Worm (Caenorhabditis elegans): ENCODE results near the gene C46A5.6.

C46A5.6 gene

DNA sequence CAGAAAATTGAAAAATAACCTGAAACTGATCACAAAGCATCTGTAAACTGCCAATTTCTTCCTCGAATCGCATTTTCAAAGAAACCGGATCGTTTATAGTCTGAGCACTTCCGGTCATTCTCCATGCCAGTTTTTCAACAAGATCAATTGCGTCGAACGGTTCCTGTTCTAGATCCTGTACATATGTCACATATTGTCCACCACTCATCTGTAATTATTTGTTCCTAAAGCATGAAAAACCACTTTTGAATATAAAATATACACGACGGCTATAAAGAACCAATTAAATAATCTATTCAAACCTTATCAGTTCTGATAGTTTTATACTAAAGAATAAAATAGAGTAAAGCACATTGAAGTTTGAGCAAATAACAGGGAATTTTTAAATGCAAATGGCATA is 18.6 kb upstream of the C46A5.6 start, which contains the start of gene sec-10:
Gene sec-10, minus strand, starts transcription at position 208 of the 400 bp plus-strand sequence.
- peak; percentile 3 for TF ChIP-seq lin-13 (GFP tag; optimal IDR thresholded peaks at IDR 0.05)
- no peak for TF ChIP-seq vab-15 (tag; optimal IDR thresholded peaks at IDR 0.05)
- TF ChIP-seq lin-35 (GFP tag; optimal IDR thresholded peaks at IDR 0.05): peak in 1 of 2 experiments; percentile 12

DNA sequence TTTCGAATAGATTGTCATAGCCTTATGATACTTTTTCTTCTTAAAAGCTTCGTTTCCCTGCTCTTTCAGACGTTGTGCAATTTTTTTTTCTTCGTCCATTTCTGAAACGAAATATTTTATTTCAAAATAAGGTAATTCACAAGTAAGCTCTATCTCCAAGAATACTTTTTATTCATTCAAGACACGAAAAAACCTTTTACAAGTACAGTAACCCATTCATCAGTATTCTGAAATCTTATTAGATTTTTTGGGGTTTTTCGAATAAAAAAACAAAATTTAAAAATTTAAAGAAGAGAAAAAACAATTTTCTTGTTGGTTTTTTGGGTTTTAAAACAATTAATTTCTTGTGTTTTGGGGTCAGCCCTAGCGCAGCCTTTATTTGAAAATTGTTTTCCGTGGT is 15.2 kb upstream of the C46A5.6 start, which contains the start of gene rpap-3:
Gene rpap-3, minus strand, starts transcription at position 101 of the 400 bp plus-strand sequence.
- TF ChIP-seq lin-39 (tag; optimal IDR thresholded peaks at IDR 0.05): no peak
- no peak for TF ChIP-seq hlh-4 (tag; optimal IDR thresholded peaks at IDR 0.05)
- TF ChIP-seq grh-1 (GFP tag; IDR thresholded peaks at IDR 0.05): no peak
- TF ChIP-seq mef-2 (tag; optimal IDR thresholded peaks at IDR 0.05): no peak
- TF ChIP-seq dpl-1 (GFP tag; optimal IDR thresholded peaks at IDR 0.05): no peak
- TF ChIP-seq pag-3 (tag; optimal IDR thresholded peaks at IDR 0.05; ENCODE audit: borderline replicate concordance, insufficient read depth): no peak
- TF ChIP-seq zag-1 (tag; optimal IDR thresholded peaks at IDR 0.05): no peak
- TF ChIP-seq egl-13 (tag; optimal IDR thresholded peaks at IDR 0.05): no peak
- no peak for TF ChIP-seq tbx-2 (tag; optimal IDR thresholded peaks at IDR 0.05)
- TF ChIP-seq nhr-19 (GFP tag; conservative IDR thresholded peaks at IDR 0.05): no peak
- no peak for TF ChIP-seq ces-1 (GFP tag; optimal IDR thresholded peaks at IDR 0.05)
- TF ChIP-seq nhr-76 (tag; optimal IDR thresholded peaks at IDR 0.05): no peak
- TF ChIP-seq Y116A8C.19 (tag; optimal IDR thresholded peaks at IDR 0.05; ENCODE audit: borderline replicate concordance): no peak
- no peak for TF ChIP-seq lin-35 (GFP tag; optimal IDR thresholded peaks at IDR 0.05)
- no peak for TF ChIP-seq nhr-237 (tag; optimal IDR thresholded peaks at IDR 0.05)
- TF ChIP-seq jun-1 (tag; optimal IDR thresholded peaks at IDR 0.05): no peak
- no peak for TF ChIP-seq mdl-1 (tag; optimal IDR thresholded peaks at IDR 0.05)
- no peak for TF ChIP-seq nhr-85 (tag)
- no peak for TF ChIP-seq blmp-1 (tag; optimal IDR thresholded peaks at IDR 0.05)
- TF ChIP-seq unc-130 (tag; optimal IDR thresholded peaks at IDR 0.05): no peak

DNA sequence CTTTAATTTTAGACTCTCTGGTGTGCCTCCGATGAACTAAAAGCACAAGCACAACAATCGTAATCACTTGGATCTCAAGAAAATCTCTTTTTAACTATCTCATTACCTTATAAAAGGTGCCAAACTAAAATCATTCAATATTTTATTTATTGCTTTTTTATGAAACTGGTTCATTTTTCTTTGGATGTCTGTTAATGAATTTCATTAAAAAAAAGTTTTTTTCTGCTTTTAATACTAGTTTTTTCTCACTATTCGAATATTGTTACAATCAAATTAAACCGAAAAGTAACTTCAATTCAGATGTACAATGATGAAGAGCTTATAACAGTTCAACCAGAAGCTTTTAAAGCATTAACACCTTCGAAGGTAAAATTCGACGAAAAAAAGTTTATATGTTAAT is 12.1 kb upstream of the C46A5.6 start, which contains the start of gene swd-2.1:
Gene swd-2.1, plus strand, starts transcription at position 301 of the 400 bp plus-strand sequence.
- TF ChIP-seq lir-3 (tag; optimal IDR thresholded peaks at IDR 0.05; ENCODE audit: poor library complexity): no peak
- TF ChIP-seq ama-1 (optimal IDR thresholded peaks at IDR 0.05): no peak
- TF ChIP-seq skn-1 (tag; optimal IDR thresholded peaks at IDR 0.05): no peak
- no peak for TF ChIP-seq fos-1 (tag; optimal IDR thresholded peaks at IDR 0.05)
- no peak for TF ChIP-seq C16A3.4 (tag; optimal IDR thresholded peaks at IDR 0.05)
- no peak for TF ChIP-seq isw-1 (GFP tag; IDR thresholded peaks at IDR 0.05)
- no peak for TF ChIP-seq xbp-1 (tag; optimal IDR thresholded peaks at IDR 0.05)
- no peak for TF ChIP-seq tlp-1 (tag; optimal IDR thresholded peaks at IDR 0.05)

DNA sequence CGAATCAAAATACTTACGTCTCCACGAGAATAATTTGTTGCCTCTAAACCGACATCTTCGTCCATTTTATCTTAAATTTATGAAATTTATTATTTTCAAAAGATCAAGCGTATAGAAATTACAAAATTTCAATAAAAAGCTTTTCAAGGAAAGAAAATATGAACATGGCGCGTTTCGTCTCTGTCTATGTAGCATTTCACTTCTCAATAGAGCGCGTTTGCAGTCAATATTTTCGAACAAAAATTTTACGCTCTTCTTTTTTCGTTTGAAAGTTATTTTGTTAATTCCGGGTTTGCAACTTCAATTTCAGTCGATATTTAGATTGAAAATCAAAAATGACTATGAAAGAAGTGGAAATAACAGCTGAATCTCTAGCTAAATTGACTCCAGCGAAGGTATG is 10.6 kb upstream of the C46A5.6 start, which contains the start of the genes hcf-1 and swd-2.2:
Gene hcf-1, minus strand, starts transcription at position 70 of the 400 bp plus-strand sequence.
Gene swd-2.2, plus strand, starts transcription at position 206 of the 400 bp plus-strand sequence.
- TF ChIP-seq lin-35 (GFP tag; optimal IDR thresholded peaks at IDR 0.05) (peak; percentile 41 to 79), lsy-2 (tag; optimal IDR thresholded peaks at IDR 0.05) (peak; percentile 47 to 73), dpl-1 (GFP tag; optimal IDR thresholded peaks at IDR 0.05) (peak; percentile 41 to 77 (median 61)), zag-1 (tag; optimal IDR thresholded peaks at IDR 0.05) (no peak), unc-62 (GFP tag; optimal IDR thresholded peaks at IDR 0.05) (no peak), lin-14 (GFP tag; optimal IDR thresholded peaks at IDR 0.05) (no peak), mef-2 (tag; optimal IDR thresholded peaks at IDR 0.05) (no peak), ets-5 (GFP tag; IDR thresholded peaks at IDR 0.05) (no peak), nhr-20 (tag; optimal IDR thresholded peaks at IDR 0.05) (peak; percentile 3), unc-130 (tag; optimal IDR thresholded peaks at IDR 0.05) (no peak), mep-1 (tag; optimal IDR thresholded peaks at IDR 0.05) (peak; percentile 48), Y116A8C.19 (tag; optimal IDR thresholded peaks at IDR 0.05; ENCODE audit: borderline replicate concordance) (no peak), nhr-84 (tag; optimal IDR thresholded peaks at IDR 0.05) (no peak), nhr-90 (tag; optimal IDR thresholded peaks at IDR 0.05; ENCODE audit: poor library complexity) (no peak), ceh-8 (GFP tag; optimal IDR thresholded peaks at IDR 0.05) (no peak), nhr-77 (tag; optimal IDR thresholded peaks at IDR 0.05) (peak; percentile 27), lin-13 (GFP tag; optimal IDR thresholded peaks at IDR 0.05) (no peak), pax-3 (tag; optimal IDR thresholded peaks at IDR 0.05) (no peak), hpl-2 (GFP tag; optimal IDR thresholded peaks at IDR 0.05) (no peak), fkh-4 (tag; optimal IDR thresholded peaks at IDR 0.05; ENCODE audit: borderline replicate concordance) (no peak), snpc-4 (tag; optimal IDR thresholded peaks at IDR 0.05) (no peak), C16A3.4 (tag; optimal IDR thresholded peaks at IDR 0.05) (peak; percentile 61), lin-15B (tag; optimal IDR thresholded peaks at IDR 0.05) (peak; percentile 39), blmp-1 (tag; optimal IDR thresholded peaks at IDR 0.05) (peak; percentile 63), nhr-71 (tag; optimal IDR thresholded peaks at IDR 0.05) (peak; percentile 26), efl-3 (GFP tag; optimal IDR thresholded peaks at IDR 0.05) (no peak), egl-13 (tag; optimal IDR thresholded peaks at IDR 0.05) (no peak), nhr-85 (tag) (peak; percentile 40)

All from whole organism, L1 larva.